Worm (Caenorhabditis elegans) whole organism, L2 larva: Measurements from ENCODE around the gene srt-5.

Experiments
- F13H6.1 ChIP-seq: sonication (generic microtip); optimal IDR thresholded peaks from 2 replicates; lab custom pipeline; 2016; ENCODE audit warnings: missing genetic modification characterization, missing compliant biosample characterization
- Y55F3AM.14 ChIP-seq: fragments of 200-800 bp; sonication (Bioruptor generic); optimal IDR thresholded peaks from 2 replicates; lab custom pipeline; 2018; ENCODE audit warnings: mild to moderate bottlenecking, missing genetic modification characterization, missing compliant biosample characterization
- ZK546.5 ChIP-seq: sonication (generic microtip); optimal IDR thresholded peaks from 2 replicates; lab custom pipeline; 2017; ENCODE audit warnings: missing biosample characterization, missing genetic modification characterization
- alr-1 ChIP-seq: fragments of 150-350 bp; optimal IDR thresholded peaks from 2 replicates; lab custom pipeline; 2014; ENCODE audit warnings: missing biosample characterization, missing genetic modification characterization
- aly-2 ChIP-seq: fragments of 150-350 bp; optimal IDR thresholded peaks from 2 replicates; lab custom pipeline; 2014; ENCODE audit warnings: missing biosample characterization, missing genetic modification characterization
- ama-1 ChIP-seq: fragments of 150-350 bp; optimal IDR thresholded peaks from 2 replicates; lab custom pipeline; 2018; ENCODE audit warnings: inconsistent platforms
- ceh-16 ChIP-seq: fragments of 150-350 bp; optimal IDR thresholded peaks from 2 replicates; lab custom pipeline; 2014; ENCODE audit warnings: missing biosample characterization, missing genetic modification characterization
- ceh-82 ChIP-seq: fragments of 150-350 bp; optimal IDR thresholded peaks from 2 replicates; lab custom pipeline; 2014; ENCODE audit warnings: missing biosample characterization, missing genetic modification characterization
- dmd-4 ChIP-seq: sonication (generic microtip); optimal IDR thresholded peaks from 2 replicates; lab custom pipeline; 2017; ENCODE audit warnings: missing biosample characterization, missing genetic modification characterization
- egl-27 ChIP-seq: sonication (generic microtip); optimal IDR thresholded peaks from 3 replicates; lab custom pipeline; 2017; ENCODE audit warnings: missing biosample characterization, missing genetic modification reagents, missing genetic modification characterization
- elt-1 ChIP-seq: fragments of 150-350 bp; optimal IDR thresholded peaks from 2 replicates; lab custom pipeline; 2014; ENCODE audit warnings: missing biosample characterization, missing genetic modification characterization
- elt-3 ChIP-seq: sonication (generic microtip); optimal IDR thresholded peaks from 2 replicates; lab custom pipeline; 2017; ENCODE audit warnings: missing biosample characterization, missing genetic modification characterization
- fos-1 ChIP-seq: fragments of 150-350 bp; optimal IDR thresholded peaks from 2 replicates; lab custom pipeline; 2014; ENCODE audit warnings: missing biosample characterization, missing genetic modification characterization
- gmeb-1 ChIP-seq: fragments of 150-350 bp; optimal IDR thresholded peaks from 2 replicates; lab custom pipeline; 2014; ENCODE audit warnings: missing biosample characterization, missing genetic modification characterization
- lin-11 ChIP-seq: fragments of 150-350 bp; sonication (generic microtip); optimal IDR thresholded peaks from 2 replicates; lab custom pipeline; 2014; ENCODE audit warnings: missing biosample characterization, missing genetic modification characterization, inconsistent platforms, mixed read lengths
- lin-39 ChIP-seq: fragments of 150-350 bp; optimal IDR thresholded peaks from 2 replicates; lab custom pipeline; 2014; ENCODE audit warnings: missing biosample characterization, missing genetic modification reagents, missing genetic modification characterization
- lsy-2 ChIP-seq, 2 experiments: fragments of 150-350 bp in 1 of 2; sonication (generic microtip) in 1 of 2; optimal IDR thresholded peaks; 2 replicates each; lab custom pipeline; 2014 to 2017; ENCODE audit warnings: missing biosample characterization in 2 of 2, missing genetic modification characterization in 2 of 2
- mab-5 ChIP-seq: fragments of 150-350 bp; optimal IDR thresholded peaks from 2 replicates; lab custom pipeline; 2014; ENCODE audit warnings: missing biosample characterization, missing genetic modification characterization
- mdl-1 ChIP-seq, 2 experiments: fragments of 150-350 bp in 1 of 2; sonication (generic microtip) in 1 of 2; optimal IDR thresholded peaks; 2 replicates each; lab custom pipeline; 2017; ENCODE audit warnings: missing biosample characterization in 2 of 2, missing genetic modification characterization in 2 of 2
- nhr-10 ChIP-seq: sonication (generic microtip); optimal IDR thresholded peaks from 2 replicates; lab custom pipeline; 2017; ENCODE audit warnings: missing biosample characterization, missing genetic modification characterization
- nhr-12 ChIP-seq: fragments of 150-350 bp; optimal IDR thresholded peaks from 2 replicates; lab custom pipeline; 2014; ENCODE audit warnings: missing biosample characterization, missing genetic modification characterization
- peb-1 ChIP-seq: fragments of 150-350 bp; optimal IDR thresholded peaks from 2 replicates; lab custom pipeline; 2014; ENCODE audit warnings: missing biosample characterization, missing genetic modification characterization
- sem-4 ChIP-seq: fragments of 150-350 bp; optimal IDR thresholded peaks from 2 replicates; lab custom pipeline; 2014; ENCODE audit warnings: missing biosample characterization, missing genetic modification reagents, missing genetic modification characterization
- sma-3 ChIP-seq: sonication (generic microtip); optimal IDR thresholded peaks from 2 replicates; lab custom pipeline; 2016; ENCODE audit warnings: missing genetic modification reagents, missing genetic modification characterization, missing compliant biosample characterization
- sma-9 ChIP-seq, 2 experiments: fragments of 150-350 bp in 1 of 2; sonication (generic microtip) in 1 of 2; optimal IDR thresholded peaks; 2 replicates each; lab custom pipeline; 2014 to 2016; ENCODE audit warnings: missing genetic modification characterization in 2 of 2, mild to moderate bottlenecking in 1 of 2, missing biosample characterization in 1 of 2, missing compliant biosample characterization in 1 of 2, missing genetic modification reagents in 1 of 2, moderate library complexity in 1 of 2
- snpc-4 ChIP-seq: fragments of 150-350 bp; optimal IDR thresholded peaks from 2 replicates; lab custom pipeline; 2014; ENCODE audit warnings: missing biosample characterization, missing genetic modification characterization
- unc-39 ChIP-seq: fragments of 150-350 bp; optimal IDR thresholded peaks from 2 replicates; lab custom pipeline; 2014; ENCODE audit warnings: missing biosample characterization, missing genetic modification characterization
- ztf-1 ChIP-seq: fragments of 200-800 bp; sonication (Bioruptor generic); conservative IDR thresholded peaks from 2 replicates; pipeline ENCODE4 v1.3.6; 2022; ENCODE audit warnings: missing genetic modification characterization, missing compliant biosample characterization
- ztf-11 ChIP-seq: sonication (generic microtip); optimal IDR thresholded peaks from 2 replicates; lab custom pipeline; 2017; ENCODE audit warnings: missing biosample characterization, missing genetic modification characterization
- ztf-4 ChIP-seq: fragments of 150-350 bp; optimal IDR thresholded peaks from 2 replicates; lab custom pipeline; 2014; ENCODE audit warnings: missing biosample characterization, missing genetic modification characterization

The srt-5 gene

DNA sequence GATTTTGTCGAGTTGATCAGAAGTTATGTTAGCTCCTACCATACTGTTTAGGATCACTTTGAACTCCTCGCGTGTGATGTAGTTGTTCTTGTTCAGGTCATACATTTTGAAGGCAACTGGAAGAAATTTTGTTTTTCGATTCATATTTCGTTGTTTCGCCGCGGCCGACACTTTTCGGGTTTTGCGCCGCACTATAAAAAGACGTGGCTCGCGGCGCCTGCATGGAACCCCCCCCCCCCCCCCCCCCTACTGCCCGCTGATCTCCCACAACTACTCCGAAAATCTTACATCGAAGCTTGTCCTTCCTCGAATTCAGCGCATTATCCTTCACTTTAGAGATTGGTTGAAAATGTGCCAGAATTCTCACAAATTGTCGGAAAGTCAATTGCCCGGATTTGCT, 42.6 kb downstream of the srt-5 start:
- TF ChIP-seq ama-1 (lab: Kevin White, UChicago): no peak
- TF ChIP-seq mdl-1 (tag; optimal IDR thresholded peaks at IDR 0.05; lab: Kevin White, UChicago): no peak

DNA sequence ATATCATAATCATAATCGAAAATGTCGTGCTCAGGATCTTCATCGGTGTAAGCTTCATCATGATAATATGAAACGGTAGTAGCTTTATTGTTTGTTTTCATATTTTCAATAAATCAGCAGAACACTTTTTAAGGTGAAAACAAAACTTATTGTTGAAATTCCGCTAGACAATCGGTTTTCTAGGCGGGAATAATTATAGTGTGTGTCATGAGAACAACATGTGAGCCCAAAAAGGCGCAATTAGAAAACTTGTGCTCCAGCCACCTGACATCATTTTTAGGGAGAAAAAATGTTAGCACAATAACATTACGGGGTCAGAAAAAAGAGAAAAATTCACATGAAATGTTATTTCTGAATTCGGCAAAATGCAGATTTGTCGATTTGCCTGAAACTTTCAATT, 46.5 kb downstream of the srt-5 start, which contains the start of gene srw-8:
TSS of gene srw-8 (minus strand) at position 101 of the 400 bp plus-strand sequence.
- no peak for TF ChIP-seq dmd-4 (tag; lab: Kevin White, UChicago)
- no peak for TF ChIP-seq fos-1
- no peak for TF ChIP-seq egl-27 (tag; lab: Kevin White, UChicago)
- TF ChIP-seq ceh-16: no peak
- no peak for TF ChIP-seq sma-9 (GFP tag; optimal IDR thresholded peaks at IDR 0.05; lab: Kevin White, UChicago)
- TF ChIP-seq sma-9 (tag; optimal IDR thresholded peaks at IDR 0.05; lab: Kevin White, UChicago): no peak
- TF ChIP-seq snpc-4 (tag; lab: Kevin White, UChicago): no peak
- TF ChIP-seq alr-1 (tag; lab: Kevin White, UChicago): no peak
- TF ChIP-seq ztf-1 (GFP tag; lab: Robert Waterston, UW): no peak
- no peak for TF ChIP-seq sma-3
- TF ChIP-seq Y55F3AM.14 (GFP tag; lab: Kevin White, UChicago): no peak
- no peak for TF ChIP-seq lin-11
- no peak for TF ChIP-seq elt-1 (tag; lab: Kevin White, UChicago)
- no peak for TF ChIP-seq mdl-1 (tag; optimal IDR thresholded peaks at IDR 0.05; lab: Kevin White, UChicago)
- TF ChIP-seq peb-1 (tag; lab: Kevin White, UChicago): no peak
- TF ChIP-seq nhr-12: no peak
- TF ChIP-seq lin-39 (tag; lab: Kevin White, UChicago): no peak

ce11 chrV:3032343-3032742, 48.3 kb downstream of the srt-5 start, which contains the start of gene irld-38:
irld-38 (minus strand) TSS chrV:3032443.
- TF ChIP-seq fos-1: no peak
- no peak for TF ChIP-seq aly-2 (tag; lab: Kevin White, UChicago)
- TF ChIP-seq F13H6.1: no peak
- no peak for TF ChIP-seq sem-4 (tag; lab: Kevin White, UChicago)
- no peak for TF ChIP-seq elt-3 (tag; lab: Kevin White, UChicago)
- no peak for TF ChIP-seq mab-5 (tag; lab: Kevin White, UChicago)
- no peak for TF ChIP-seq lsy-2 (tag; optimal IDR thresholded peaks at IDR 0.05; lab: Kevin White, UChicago)
- TF ChIP-seq mdl-1 (tag; optimal IDR thresholded peaks at IDR 0.05; lab: Kevin White, UChicago): no peak
- no peak for TF ChIP-seq ztf-11 (tag; lab: Kevin White, UChicago)
- no peak for TF ChIP-seq unc-39
- no peak for TF ChIP-seq ztf-4 (tag; lab: Kevin White, UChicago)
- TF ChIP-seq ZK546.5 (tag; lab: Kevin White, UChicago): no peak
- no peak for TF ChIP-seq nhr-10 (tag; lab: Kevin White, UChicago)
- TF ChIP-seq gmeb-1: no peak
- no peak for TF ChIP-seq ztf-1 (GFP tag; lab: Robert Waterston, UW)
- no peak for TF ChIP-seq elt-1 (tag; lab: Kevin White, UChicago)
- TF ChIP-seq ceh-82 (tag; lab: Kevin White, UChicago): no peak
- TF ChIP-seq Y55F3AM.14 (GFP tag; lab: Kevin White, UChicago): no peak
